Fruit fly (Drosophila melanogaster): ENCODE measurements around the gene CG5510.

The CG5510 gene

DNA sequence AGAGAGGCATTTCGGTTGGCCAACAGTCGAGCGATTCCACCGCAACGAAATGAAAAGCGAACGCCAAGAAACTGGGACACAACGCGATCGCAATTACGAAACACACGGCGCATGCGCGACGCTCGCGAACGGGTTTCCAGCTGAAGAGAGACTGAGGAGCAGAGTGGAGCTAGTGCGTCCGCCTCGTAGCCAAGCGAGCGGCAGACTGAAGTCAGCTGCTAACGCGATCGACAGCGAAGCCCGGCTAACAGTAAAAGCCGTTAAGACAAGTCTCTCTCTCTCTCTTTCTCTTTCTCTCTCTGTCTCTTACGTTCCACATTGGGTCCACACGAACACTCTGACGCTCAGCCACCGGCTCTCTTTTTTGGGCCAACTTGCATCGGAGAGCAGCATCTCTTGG, 49.2 kb upstream of the CG5510 start, which contains the start of gene CG17786 (continued):
- no peak for TF ChIP-seq CG10669 (GFP tag; optimal IDR thresholded peaks at IDR 0.05)
- TF ChIP-seq pdm3 (GFP tag; optimal IDR thresholded peaks at IDR 0.05): no peak
- TF ChIP-seq Sox15 (GFP tag; optimal IDR thresholded peaks at IDR 0.05): no peak
- no peak for TF ChIP-seq Lpt (GFP tag; optimal IDR thresholded peaks at IDR 0.05)
- TF ChIP-seq CG11294 (GFP tag; IDR thresholded peaks at IDR 0.05): no peak
- no peak for TF ChIP-seq Hr38 (GFP tag; optimal IDR thresholded peaks at IDR 0.05)
- no peak for TF ChIP-seq achi (GFP tag; optimal IDR thresholded peaks at IDR 0.05)
- peak; percentile 12 for TF ChIP-seq CG9139 (GFP tag; optimal IDR thresholded peaks at IDR 0.05)
- no peak for TF ChIP-seq CG8632 (GFP tag; optimal IDR thresholded peaks at IDR 0.05)
- TF ChIP-seq esn (GFP tag; optimal IDR thresholded peaks at IDR 0.05): peak; percentile 9
- TF ChIP-seq cyc (GFP tag; optimal IDR thresholded peaks at IDR 0.05): no peak
- TF ChIP-seq Eip93F (GFP tag; optimal IDR thresholded peaks at IDR 0.05): no peak
- TF ChIP-seq spab (GFP tag; optimal IDR thresholded peaks at IDR 0.05): no peak
- no peak for TF ChIP-seq CG34406 (GFP tag; optimal IDR thresholded peaks at IDR 0.05)
- TF ChIP-seq dsx (GFP tag; optimal IDR thresholded peaks at IDR 0.05; ENCODE audit: poor library complexity, severe bottlenecking): peak; percentile 31
- TF ChIP-seq CG11762 (GFP tag; optimal IDR thresholded peaks at IDR 0.05; ENCODE audit: insufficient read depth): no peak
- no peak for TF ChIP-seq CG7368 (GFP tag; optimal IDR thresholded peaks at IDR 0.05)
- TF ChIP-seq ss (GFP tag; optimal IDR thresholded peaks at IDR 0.05): peak; percentile 24 to 74
- TF ChIP-seq fd59A (GFP tag; optimal IDR thresholded peaks at IDR 0.05): no peak
- TF ChIP-seq CG8119 (GFP tag; IDR thresholded peaks at IDR 0.05): no peak; the same call in 2 of the 3 replicates
- peak; percentile 63; the same call in 2 of the 3 replicates for TF ChIP-seq eg (GFP tag; IDR thresholded peaks at IDR 0.05)
- no peak for TF ChIP-seq CG6792 (GFP tag; optimal IDR thresholded peaks at IDR 0.05)
- TF ChIP-seq lz (GFP tag; optimal IDR thresholded peaks at IDR 0.05): no peak
- no peak for TF ChIP-seq CG10631 (GFP tag; optimal IDR thresholded peaks at IDR 0.05)
- TF ChIP-seq CG11902 (GFP tag; optimal IDR thresholded peaks at IDR 0.05): no peak
- TF ChIP-seq Sox102F (GFP tag; optimal IDR thresholded peaks at IDR 0.05): peak; percentile 62
- TF ChIP-seq Sox14 (GFP tag; optimal IDR thresholded peaks at IDR 0.05): no peak
- TF ChIP-seq svp (GFP tag): no peak
- TF ChIP-seq acj6 (GFP tag; optimal IDR thresholded peaks at IDR 0.05): no peak

dm6 chr3R:24216017-24216416, 46.7 kb upstream of the CG5510 start:
- TF ChIP-seq CG4318 (GFP tag; optimal IDR thresholded peaks at IDR 0.05) (no peak), CG1621 (tag; optimal IDR thresholded peaks at IDR 0.05) (no peak), Blimp-1 (GFP tag; optimal IDR thresholded peaks at IDR 0.05) (peak; percentile 84), Ets96B (tag; optimal IDR thresholded peaks at IDR 0.05) (no peak), cyc (GFP tag; optimal IDR thresholded peaks at IDR 0.05) (no peak), dsx (GFP tag; optimal IDR thresholded peaks at IDR 0.05; ENCODE audit: poor library complexity, severe bottlenecking) (no peak), eg (GFP tag; IDR thresholded peaks at IDR 0.05) (0 out of 3 replicates have a peak, but pooled peaks have one; percentile 29), acj6 (GFP tag; optimal IDR thresholded peaks at IDR 0.05) (no peak)

DNA sequence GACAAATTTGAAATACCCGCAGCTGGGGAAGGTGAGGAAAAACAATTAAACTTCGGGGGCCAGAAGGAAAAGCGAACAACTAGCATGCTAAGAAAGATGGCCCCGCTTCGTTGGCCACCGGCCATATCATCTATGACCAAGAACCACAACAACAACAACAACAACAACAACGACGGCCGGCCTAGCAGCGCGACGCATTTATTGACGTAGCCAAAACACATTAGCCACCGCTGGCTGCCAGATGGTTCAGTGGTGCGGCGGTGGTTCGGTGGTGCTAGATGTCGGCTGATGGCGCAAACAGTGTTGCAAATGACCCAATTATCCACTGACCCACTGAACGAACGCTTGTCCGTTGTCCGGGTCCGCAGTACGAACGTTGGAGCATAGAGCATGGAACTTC, 44.3 kb upstream of the CG5510 start:
- TF ChIP-seq Sox15 (GFP tag; optimal IDR thresholded peaks at IDR 0.05): no peak
- TF ChIP-seq spab (GFP tag; optimal IDR thresholded peaks at IDR 0.05): no peak
- no peak for TF ChIP-seq Sox102F (GFP tag; optimal IDR thresholded peaks at IDR 0.05)
- no peak for TF ChIP-seq fd85E (GFP tag; optimal IDR thresholded peaks at IDR 0.05)
- no peak for TF ChIP-seq Blimp-1 (GFP tag; optimal IDR thresholded peaks at IDR 0.05)
- TF ChIP-seq CG11902 (GFP tag; optimal IDR thresholded peaks at IDR 0.05): no peak
- no peak for TF ChIP-seq Eip78C (GFP tag)

DNA sequence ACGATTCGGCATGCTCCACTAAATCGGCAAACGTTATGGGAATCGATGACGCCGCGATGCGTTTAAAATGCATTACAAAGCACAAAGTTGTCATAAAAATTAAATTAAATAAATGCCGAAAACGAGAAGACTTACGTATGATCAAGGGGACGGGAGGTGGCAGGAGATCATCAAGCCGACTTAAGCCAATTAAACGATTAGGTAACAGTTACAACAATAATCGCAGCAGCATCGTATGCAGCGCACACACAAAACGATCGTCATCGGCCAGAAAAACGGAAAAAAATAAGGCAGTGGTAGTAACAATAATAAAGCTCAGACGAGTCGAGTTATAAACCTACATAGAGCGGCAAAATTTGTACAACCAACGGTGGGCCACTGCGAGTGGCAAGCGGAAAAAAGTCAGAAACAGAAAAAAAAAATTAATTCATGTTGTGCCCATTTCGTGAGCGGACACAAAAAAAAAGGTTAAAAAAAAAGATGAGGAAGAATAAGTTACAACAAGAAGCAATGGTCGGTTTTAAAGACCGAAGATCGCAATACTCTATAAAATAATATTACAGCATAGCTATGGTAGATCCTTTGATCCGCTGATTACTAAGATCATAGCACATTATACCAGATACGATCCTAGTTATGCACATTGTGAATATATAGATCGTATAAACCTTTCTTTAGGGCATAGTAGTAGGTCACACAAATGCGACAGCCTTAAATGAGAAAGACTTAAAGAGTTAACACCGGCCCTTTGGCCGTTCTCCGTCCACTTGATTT, 37.2 kb upstream of the CG5510 start:
- TF ChIP-seq CG6792 (GFP tag; optimal IDR thresholded peaks at IDR 0.05) (peak; percentile 53), salr (GFP tag; optimal IDR thresholded peaks at IDR 0.05) (peak in 1 of 2 experiments; percentile 20), OdsH (GFP tag; optimal IDR thresholded peaks at IDR 0.05) (peak; percentile 57), dsx (GFP tag; optimal IDR thresholded peaks at IDR 0.05; ENCODE audit: poor library complexity, severe bottlenecking) (no peak), Hr38 (GFP tag; optimal IDR thresholded peaks at IDR 0.05) (no peak), pdm3 (GFP tag; optimal IDR thresholded peaks at IDR 0.05) (peak; percentile 61), fkh (GFP tag; optimal IDR thresholded peaks at IDR 0.05) (no peak), CG4318 (GFP tag; optimal IDR thresholded peaks at IDR 0.05) (no peak), CG16779 (tag; optimal IDR thresholded peaks at IDR 0.05) (peak; percentile 9), CG11902 (GFP tag; optimal IDR thresholded peaks at IDR 0.05) (peak; percentile 43), Hr4 (GFP tag; optimal IDR thresholded peaks at IDR 0.05) (peak; percentile 41), Smox (GFP tag; optimal IDR thresholded peaks at IDR 0.05) (peak; percentile 58), Eip75B (GFP tag; optimal IDR thresholded peaks at IDR 0.05) (peak; percentile 64), CG6276 (GFP tag; optimal IDR thresholded peaks at IDR 0.05) (no peak), CG6808 (GFP tag; optimal IDR thresholded peaks at IDR 0.05) (peak; percentile 20)
